Fruit fly (Drosophila melanogaster) S2 (cell line): ENCODE data around the gene Evi5.

Source experiments
- CG8478 ChIP-seq: fragments of >200 bp; optimal IDR thresholded peaks from 2 replicates; lab custom pipeline; 2018
- CTCF ChIP-seq, 2 experiments: fragments of >200 bp; optimal IDR thresholded peaks; 2 replicates each; lab custom pipeline; 2018

DNA sequence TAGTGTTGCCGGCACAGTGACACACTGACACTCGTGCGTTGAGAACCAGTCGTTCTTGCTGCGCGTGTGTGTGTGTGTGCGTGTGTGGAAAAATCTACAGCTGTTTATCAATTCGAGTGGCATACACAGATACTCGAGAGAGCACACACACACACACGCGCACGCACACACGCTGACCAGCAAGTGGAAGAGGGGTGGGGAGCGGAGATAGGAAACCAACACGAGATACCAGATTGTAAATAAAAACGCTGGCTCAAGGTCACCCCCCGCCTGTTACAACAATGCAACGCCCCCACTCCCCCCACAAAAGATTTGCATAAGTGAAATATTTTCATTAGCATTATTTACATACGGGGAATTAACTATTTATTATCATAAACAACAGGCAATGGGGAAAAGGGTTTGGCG, 26.9 kb downstream of the Evi5 start:
- TF ChIP-seq CG8478 (lab: Kevin White, UChicago) (no peak), CTCF (optimal IDR thresholded peaks at IDR 0.05; lab: Kevin White, UChicago) (no peak)
